Fruit fly (Drosophila melanogaster) whole organism: ENCODE data around the gene CG3281.

Experiments
- CG8478 ChIP-seq: fragments of >200 bp; optimal IDR thresholded peaks from 2 replicates; lab custom pipeline; 2018; ENCODE audit warnings: inconsistent platforms
- Dll ChIP-seq: fragments of >200 bp; optimal IDR thresholded peaks from 2 replicates; lab custom pipeline; 2017
- EcR ChIP-seq, 2 experiments: fragments of >200 bp; optimal IDR thresholded peaks; 2 replicates each; lab custom pipeline; 2017; ENCODE audit warnings: missing biosample characterization in 2 of 2, missing genetic modification characterization in 2 of 2, missing genetic modification reagents in 2 of 2
- pan ChIP-seq: fragments of >200 bp; optimal IDR thresholded peaks from 2 replicates; lab custom pipeline; 2017
- psq ChIP-seq: fragments of >200 bp; optimal IDR thresholded peaks from 2 replicates; lab custom pipeline; 2017
- usp ChIP-seq: fragments of >200 bp; optimal IDR thresholded peaks from 2 replicates; lab custom pipeline; 2017; ENCODE audit warnings: missing biosample characterization, missing genetic modification characterization, mixed read lengths

The CG3281 gene

dm6 chr3R:11982547-11982946 lies 19.9 kb upstream of the CG3281 start:
- TF ChIP-seq Dll (lab: Kevin White, UChicago): no peak
- TF ChIP-seq pan: no peak
- no peak for TF ChIP-seq CG8478 (lab: Kevin White, UChicago)
- TF ChIP-seq psq: no peak
- TF ChIP-seq usp (GFP tag; lab: Kevin White, UChicago): no peak
- no peak for TF ChIP-seq EcR (GFP tag; optimal IDR thresholded peaks at IDR 0.05; lab: Kevin White, UChicago)

dm6 chr3R:11981962-11982361 lies 19.4 kb upstream of the CG3281 start, which contains the start of gene CG12224:
Gene CG12224 (minus strand): TSS chr3R:11982062.
- TF ChIP-seq pan (no peak), EcR (GFP tag; optimal IDR thresholded peaks at IDR 0.05; lab: Kevin White, UChicago) (no peak), psq (no peak), CG8478 (lab: Kevin White, UChicago) (no peak), usp (GFP tag; lab: Kevin White, UChicago) (no peak), Dll (lab: Kevin White, UChicago) (no peak)

- TF ChIP-seq usp (GFP tag; lab: Kevin White, UChicago) (no peak), CG8478 (lab: Kevin White, UChicago) (no peak), psq (no peak), pan (no peak), EcR (GFP tag; optimal IDR thresholded peaks at IDR 0.05; lab: Kevin White, UChicago) (no peak), Dll (lab: Kevin White, UChicago) (no peak)
Measured at dm6 chr3R:11979879-11980571, 17.4 kb upstream of the CG3281 start, which contains the start of gene CG18547. Gene CG18547 (minus strand): TSS chr3R:11980390.

- TF ChIP-seq psq: no peak
- no peak for TF ChIP-seq usp (GFP tag; lab: Kevin White, UChicago)
- TF ChIP-seq pan: no peak
- no peak for TF ChIP-seq EcR (GFP tag; optimal IDR thresholded peaks at IDR 0.05; lab: Kevin White, UChicago)
- no peak for TF ChIP-seq CG8478 (lab: Kevin White, UChicago)
- TF ChIP-seq Dll (lab: Kevin White, UChicago): no peak
Measured at dm6 chr3R:11978278-11978677, 15.7 kb upstream of the CG3281 start.

DNA sequence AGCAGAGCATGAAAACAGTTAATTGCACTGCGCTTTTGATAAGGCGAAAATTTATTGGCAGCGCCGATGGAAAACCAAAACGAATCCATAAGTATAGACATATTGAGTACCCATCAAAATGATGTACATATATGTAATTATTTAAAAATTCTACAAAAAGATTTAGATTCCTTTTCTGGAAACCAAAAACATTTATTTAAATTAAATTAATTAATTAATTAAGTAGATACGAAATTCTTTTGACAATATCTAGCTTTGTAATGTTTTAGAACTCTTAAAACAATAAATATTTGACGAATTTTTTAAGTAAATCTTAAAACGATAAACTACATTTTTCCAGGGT lies 14.7 kb upstream of the CG3281 start:
- TF ChIP-seq Dll (lab: Kevin White, UChicago): no peak
- TF ChIP-seq pan: peak; percentile 44

dm6 chr3R:11976556-11977335 lies 14.1 kb upstream of the CG3281 start, which contains the start of gene CG10005:
Gene CG10005 (minus strand): TSS chr3R:11977197.
- TF ChIP-seq pan (no peak), usp (GFP tag; lab: Kevin White, UChicago) (no peak), CG8478 (lab: Kevin White, UChicago) (no peak), EcR (GFP tag; optimal IDR thresholded peaks at IDR 0.05; lab: Kevin White, UChicago) (peak in 1 of 2 experiments; percentile 67)

- no peak for TF ChIP-seq EcR (GFP tag; optimal IDR thresholded peaks at IDR 0.05; lab: Kevin White, UChicago)
- TF ChIP-seq CG8478 (lab: Kevin White, UChicago): no peak
- no peak for TF ChIP-seq pan
- TF ChIP-seq usp (GFP tag; lab: Kevin White, UChicago): no peak
- TF ChIP-seq Dll (lab: Kevin White, UChicago): no peak
- no peak for TF ChIP-seq psq
Measured at dm6 chr3R:11974631-11975030, 12.0 kb upstream of the CG3281 start, which contains the start of gene Tango9. Gene Tango9 (minus strand): TSS chr3R:11974910.

DNA sequence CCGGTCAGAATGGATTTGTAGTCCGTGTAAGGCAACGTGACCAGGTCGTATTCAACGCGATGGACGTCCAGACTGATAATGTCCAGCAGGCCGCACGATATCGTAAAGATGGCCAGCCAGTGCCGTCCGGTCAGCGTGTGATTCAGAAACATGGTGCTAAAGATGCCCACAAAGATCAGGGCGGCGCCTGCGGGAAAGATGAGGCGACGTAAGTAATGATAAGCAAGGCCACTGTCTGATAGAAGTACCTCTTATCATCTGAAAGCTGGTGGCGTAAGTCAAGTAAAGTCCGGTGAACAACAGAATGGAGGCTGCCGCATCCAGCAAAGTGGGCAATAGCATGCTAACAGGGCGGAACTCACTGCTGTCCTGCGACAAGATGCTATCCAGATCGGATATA lies 11.2 kb upstream of the CG3281 start:
- TF ChIP-seq usp (GFP tag; lab: Kevin White, UChicago): no peak
- TF ChIP-seq Dll (lab: Kevin White, UChicago): no peak
- TF ChIP-seq psq: no peak
- TF ChIP-seq EcR (GFP tag; optimal IDR thresholded peaks at IDR 0.05; lab: Kevin White, UChicago): no peak
- no peak for TF ChIP-seq pan
- no peak for TF ChIP-seq CG8478 (lab: Kevin White, UChicago)

DNA sequence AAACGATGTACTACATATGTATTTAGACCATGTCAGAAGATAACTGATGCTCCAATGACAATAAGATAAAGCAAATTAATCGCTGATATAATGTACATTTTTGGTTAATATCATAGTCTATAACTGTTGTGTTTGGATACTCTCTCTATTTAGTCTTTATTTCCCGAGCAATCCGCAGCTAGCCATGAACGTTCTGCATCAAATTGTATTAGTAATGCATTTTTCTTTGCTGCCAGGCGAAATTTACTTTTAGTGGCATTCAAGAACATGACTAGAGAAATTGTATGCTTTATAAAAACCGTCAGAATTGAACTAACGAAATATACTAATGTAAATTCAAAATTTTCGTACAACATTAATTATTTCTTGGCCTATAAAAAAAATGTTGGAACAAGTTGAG lies 8.8 kb upstream of the CG3281 start, which contains the start of gene GC2:
Gene GC2, plus strand, starts transcription at position 301 of the 400 bp plus-strand sequence.
- no peak for TF ChIP-seq usp (GFP tag; lab: Kevin White, UChicago)
- no peak for TF ChIP-seq CG8478 (lab: Kevin White, UChicago)
- no peak for TF ChIP-seq Dll (lab: Kevin White, UChicago)
- no peak for TF ChIP-seq EcR (GFP tag; optimal IDR thresholded peaks at IDR 0.05; lab: Kevin White, UChicago)
- TF ChIP-seq pan: no peak
- TF ChIP-seq psq: no peak

- TF ChIP-seq pan: no peak
- no peak for TF ChIP-seq EcR (GFP tag; optimal IDR thresholded peaks at IDR 0.05; lab: Kevin White, UChicago)
- no peak for TF ChIP-seq CG8478 (lab: Kevin White, UChicago)
- TF ChIP-seq psq: no peak
- no peak for TF ChIP-seq usp (GFP tag; lab: Kevin White, UChicago)
- no peak for TF ChIP-seq Dll (lab: Kevin White, UChicago)
Measured at dm6 chr3R:11969217-11969616, 6.6 kb upstream of the CG3281 start.

dm6 chr3R:11968030-11968753 lies 5.6 kb upstream of the CG3281 start:
- TF ChIP-seq EcR (GFP tag; optimal IDR thresholded peaks at IDR 0.05; lab: Kevin White, UChicago) (no peak), usp (GFP tag; lab: Kevin White, UChicago) (no peak), CG8478 (lab: Kevin White, UChicago) (no peak), psq (no peak), pan (no peak), Dll (lab: Kevin White, UChicago) (no peak)
